Worm (Caenorhabditis elegans) whole organism, L3 larva: ENCODE measurements around the gene D1086.19.

Experiments used
- elt-2 ChIP-seq: sonication (generic microtip); optimal IDR thresholded peaks from 2 replicates; lab custom pipeline; 2016; ENCODE audit warnings: missing genetic modification reagents, mild to moderate bottlenecking, missing genetic modification characterization, missing compliant biosample characterization
- pha-4 ChIP-seq: fragments of 150-350 bp; optimal IDR thresholded peaks from 2 replicates; lab custom pipeline; 2014; ENCODE audit warnings: missing biosample characterization, missing genetic modification reagents, missing genetic modification characterization

DNA sequence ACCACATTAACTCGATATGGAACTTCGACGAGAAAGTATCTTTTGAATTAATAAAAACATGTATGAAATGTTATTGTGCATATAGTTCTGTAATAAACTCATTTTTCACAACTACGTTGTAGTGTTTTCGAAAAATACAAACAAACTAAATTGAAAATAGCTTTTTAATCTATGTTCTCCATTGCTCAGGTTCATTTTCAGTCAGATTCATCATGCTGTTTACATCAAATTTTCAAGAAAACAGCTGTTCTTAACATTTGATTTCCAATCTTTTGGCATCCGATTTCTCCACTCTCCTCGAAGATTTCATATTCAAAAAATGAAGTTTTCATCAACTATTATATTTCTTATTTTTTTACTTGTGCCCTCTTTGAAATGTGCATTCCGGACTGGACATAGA is 21.9 kb downstream of the D1086.19 start, which contains the start of gene H39E23.2:
- TF ChIP-seq elt-2 (no peak), pha-4 (tag; lab: Kevin White, UChicago) (no peak)
